Worm (Caenorhabditis elegans) whole organism, L1 larva: ENCODE results near the gene clc-23.

Experiments
- egl-27 ChIP-seq, 2 experiments: fragments of 150-350 bp in 1 of 2; sonication (generic microtip); optimal IDR thresholded peaks; 3 replicates each; lab custom pipeline; 2017 to 2018; ENCODE audit warnings: missing biosample characterization in 2 of 2, missing genetic modification characterization in 2 of 2, missing genetic modification reagents in 2 of 2
- elt-3 ChIP-seq, 6 experiments: fragments of 150-350 bp in 1 of 6; sonication (generic microtip); optimal IDR thresholded peaks; 2 replicates each; lab custom pipeline; 2017 to 2018; ENCODE audit warnings: missing biosample characterization in 6 of 6, missing genetic modification characterization in 6 of 6, inconsistent platforms in 1 of 6
- fos-1 ChIP-seq: fragments of 150-350 bp; optimal IDR thresholded peaks from 2 replicates; lab custom pipeline; 2014; ENCODE audit warnings: missing biosample characterization, missing genetic modification characterization
- hpl-2 ChIP-seq: fragments of 150-350 bp; optimal IDR thresholded peaks from 2 replicates; lab custom pipeline; 2014; ENCODE audit warnings: missing biosample characterization, missing genetic modification reagents, missing genetic modification characterization
- lin-14 ChIP-seq: fragments of 200-800 bp; sonication (Bioruptor generic); optimal IDR thresholded peaks from 2 replicates; lab custom pipeline; 2018; ENCODE audit warnings: mild to moderate bottlenecking, missing genetic modification characterization, moderate library complexity, missing compliant biosample characterization
- lin-15B ChIP-seq: fragments of 150-350 bp; sonication (generic microtip); optimal IDR thresholded peaks from 3 replicates; lab custom pipeline; 2014; ENCODE audit warnings: missing biosample characterization, missing genetic modification characterization
- lsy-2 ChIP-seq, 2 experiments: fragments of 150-350 bp; optimal IDR thresholded peaks; 2 replicates each; lab custom pipeline; 2014; ENCODE audit warnings: missing biosample characterization in 2 of 2, missing genetic modification characterization in 2 of 2
- nhr-12 ChIP-seq: sonication (generic microtip); optimal IDR thresholded peaks from 2 replicates; lab custom pipeline; 2017; ENCODE audit warnings: missing biosample characterization, missing genetic modification characterization
- skn-1 ChIP-seq: fragments of 150-350 bp; optimal IDR thresholded peaks from 2 replicates; lab custom pipeline; 2014; ENCODE audit warnings: missing biosample characterization, missing genetic modification characterization
- snpc-4 ChIP-seq: fragments of 150-350 bp; optimal IDR thresholded peaks from 2 replicates; lab custom pipeline; 2014; ENCODE audit warnings: missing biosample characterization, missing genetic modification characterization
- sptf-1 ChIP-seq: fragments of 150-350 bp; optimal IDR thresholded peaks from 2 replicates; lab custom pipeline; 2014; ENCODE audit warnings: missing biosample characterization, missing genetic modification characterization
- ztf-4 ChIP-seq: fragments of 150-350 bp; optimal IDR thresholded peaks from 2 replicates; lab custom pipeline; 2014; ENCODE audit warnings: missing biosample characterization, missing genetic modification characterization

DNA sequence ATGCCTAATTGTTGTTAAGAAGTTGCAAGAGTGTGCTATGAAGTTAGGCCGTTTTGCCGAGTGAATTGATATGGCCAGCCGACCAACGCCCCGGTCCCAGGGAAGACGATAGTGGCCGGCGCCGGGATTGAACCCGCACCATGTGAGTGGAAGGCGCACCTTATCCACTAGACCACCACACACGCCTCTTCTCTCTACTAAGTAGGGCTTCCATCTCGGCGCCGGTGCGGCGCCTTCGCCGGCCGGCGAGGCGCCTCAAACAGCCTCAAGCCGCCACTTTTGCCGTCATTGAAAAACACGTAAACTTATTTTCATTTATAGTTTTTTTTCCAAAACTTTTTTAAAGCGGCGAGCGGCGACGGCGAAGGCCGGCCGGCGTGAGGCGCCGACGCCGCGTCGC is 41.9 kb upstream of the clc-23 start:
- TF ChIP-seq nhr-12 (tag; lab: Kevin White, UChicago) (no peak), ztf-4 (tag; lab: Kevin White, UChicago) (no peak), sptf-1 (tag; lab: Kevin White, UChicago) (no peak), lin-14 (GFP tag; lab: Kevin White, UChicago) (no peak), hpl-2 (GFP tag; lab: Kevin White, UChicago) (no peak), skn-1 (no peak), lin-15B (tag; lab: Kevin White, UChicago) (no peak), fos-1 (no peak), elt-3 (tag; optimal IDR thresholded peaks at IDR 0.05; lab: Kevin White, UChicago) (no peak), snpc-4 (tag; lab: Kevin White, UChicago) (no peak), egl-27 (tag; optimal IDR thresholded peaks at IDR 0.05; lab: Kevin White, UChicago) (no peak), lsy-2 (tag; optimal IDR thresholded peaks at IDR 0.05; lab: Kevin White, UChicago) (no peak)
